Worm (Caenorhabditis elegans) whole organism, early embryonic: Measurements from ENCODE around the gene R13A1.5.

Source experiments
- B0310.2 ChIP-seq: sonication (generic microtip); optimal IDR thresholded peaks from 2 replicates; lab custom pipeline; 2016; ENCODE audit warnings: mild to moderate bottlenecking, missing genetic modification characterization, missing compliant biosample characterization
- aly-1 ChIP-seq: sonication (generic microtip); optimal IDR thresholded peaks from 2 replicates; lab custom pipeline; 2016; ENCODE audit warnings: missing genetic modification characterization, missing compliant biosample characterization
- ama-1 ChIP-seq: fragments of 150-350 bp; optimal IDR thresholded peaks from 2 replicates; lab custom pipeline; 2014
- ceh-36 ChIP-seq: sonication (generic microtip); optimal IDR thresholded peaks from 2 replicates; lab custom pipeline; 2016; ENCODE audit warnings: missing genetic modification characterization, inconsistent platforms, missing compliant biosample characterization
- ets-7 ChIP-seq: sonication (generic microtip); optimal IDR thresholded peaks from 2 replicates; lab custom pipeline; 2016; ENCODE audit warnings: missing genotype, missing genetic modification characterization, missing compliant biosample characterization
- hmbx-1 ChIP-seq: sonication (generic microtip); optimal IDR thresholded peaks from 2 replicates; lab custom pipeline; 2016; ENCODE audit warnings: mild to moderate bottlenecking, missing genetic modification characterization, missing compliant biosample characterization
- hmg-4 ChIP-seq: fragments of 200-800 bp; sonication (Bioruptor generic); optimal IDR thresholded peaks from 2 replicates; lab custom pipeline; 2018; ENCODE audit warnings: mild to moderate bottlenecking, missing genetic modification characterization, missing compliant biosample characterization
- hnd-1 ChIP-seq: sonication (generic microtip); optimal IDR thresholded peaks from 2 replicates; lab custom pipeline; 2016; ENCODE audit warnings: missing genetic modification characterization, missing compliant biosample characterization
- pes-1 ChIP-seq: fragments of 200-800 bp; sonication (Bioruptor generic); IDR thresholded peaks from 2 replicates; pipeline ENCODE4 v1.3.6; 2022; ENCODE audit warnings: missing genetic modification reagents, missing genetic modification characterization, missing compliant biosample characterization
- scrt-1 ChIP-seq: fragments of 200-800 bp; sonication (Bioruptor generic); IDR thresholded peaks from 2 replicates; pipeline ENCODE4 v1.3.6; 2022; ENCODE audit warnings: missing genetic modification characterization, missing compliant biosample characterization
- sea-1 ChIP-seq: fragments of 200-800 bp; sonication (Bioruptor generic); conservative IDR thresholded peaks from 2 replicates; pipeline ENCODE4 v1.3.6; 2022; ENCODE audit warnings: missing genetic modification characterization, missing compliant biosample characterization
- tbx-11 ChIP-seq: fragments of 200-800 bp; sonication (Bioruptor generic); IDR thresholded peaks from 2 replicates; pipeline ENCODE4 v1.3.6; 2022; ENCODE audit warnings: missing genetic modification characterization, missing compliant biosample characterization
- tbx-37 ChIP-seq: fragments of 200-800 bp; sonication (Bioruptor generic); conservative IDR thresholded peaks from 2 replicates; pipeline ENCODE4 v1.3.6; 2022; ENCODE audit warnings: missing genetic modification reagents, missing genetic modification characterization, missing compliant biosample characterization
- tra-4 ChIP-seq: sonication (generic microtip); optimal IDR thresholded peaks from 2 replicates; lab custom pipeline; 2017; ENCODE audit warnings: missing genetic modification characterization, missing compliant biosample characterization

R13A1.5 gene

ce11 chrIV:7149020-7149601 is 42.5 kb downstream of the R13A1.5 start, which contains the start of gene C34D4.4:
C34D4.4 (plus strand) TSS chrIV:7149361.
- TF ChIP-seq hmg-4 (GFP tag; lab: Kevin White, UChicago): peak; percentile 14
- TF ChIP-seq hmbx-1 (tag; lab: Kevin White, UChicago): no peak
- no peak for TF ChIP-seq aly-1
- TF ChIP-seq tra-4 (tag; lab: Kevin White, UChicago): no peak

ce11 chrIV:7147722-7148121 is 43.9 kb downstream of the R13A1.5 start:
- TF ChIP-seq hnd-1 (tag; lab: Kevin White, UChicago) (no peak), ets-7 (tag; lab: Kevin White, UChicago) (no peak), pes-1 (no peak), hmbx-1 (tag; lab: Kevin White, UChicago) (no peak), ceh-36 (tag; lab: Kevin White, UChicago) (no peak), scrt-1 (GFP tag; lab: Robert Waterston, UW) (no peak), sea-1 (GFP tag; lab: Robert Waterston, UW) (no peak), B0310.2 (tag; lab: Kevin White, UChicago) (no peak), tra-4 (tag; lab: Kevin White, UChicago) (no peak), ama-1 (no peak), tbx-11 (GFP tag; lab: Robert Waterston, UW) (no peak)

- TF ChIP-seq aly-1 (no peak), ceh-36 (tag; lab: Kevin White, UChicago) (no peak), tbx-37 (GFP tag; lab: Robert Waterston, UW) (no peak), pes-1 (no peak), hmbx-1 (tag; lab: Kevin White, UChicago) (no peak)
These were observed 46.9 kb downstream of the R13A1.5 start, which contains the start of gene hecd-1 for ce11 chrIV:7144670-7145257. hecd-1 (minus strand) TSS chrIV:7144720.
